Fruit fly (Drosophila melanogaster) whole organism, embryonic: ENCODE results near the gene ClC-a.

Experiments used
- Adf1 ChIP-seq: fragments of 200-800 bp; sonication (Bioruptor generic); IDR thresholded peaks from 2 replicates; pipeline ENCODE4 v1.3.6; 2022; ENCODE audit warnings: missing biosample characterization, missing genetic modification characterization
- Asciz ChIP-seq: fragments of 200-800 bp; sonication (Bioruptor generic); optimal IDR thresholded peaks from 2 replicates; lab custom pipeline; 2017; ENCODE audit warnings: missing biosample characterization, mild to moderate bottlenecking, missing genetic modification characterization, missing genetic modification reagents
- B-H2 ChIP-seq: fragments of 200-800 bp; sonication (Bioruptor generic); optimal IDR thresholded peaks from 2 replicates; lab custom pipeline; 2018; ENCODE audit warnings: missing biosample characterization, mild to moderate bottlenecking, missing genetic modification characterization
- CG10565 ChIP-seq: fragments of 200-800 bp; sonication (Bioruptor generic); optimal IDR thresholded peaks from 3 replicates; lab custom pipeline; 2016; ENCODE audit warnings: missing biosample characterization, mild to moderate bottlenecking, missing genetic modification characterization
- CG1233 ChIP-seq: fragments of 200-800 bp; sonication (Bioruptor generic); optimal IDR thresholded peaks from 4 replicates; lab custom pipeline; 2018; ENCODE audit warnings: missing biosample characterization, mild to moderate bottlenecking, missing genetic modification characterization
- CG16779 ChIP-seq: fragments of 200-800 bp; sonication (Bioruptor generic); IDR thresholded peaks from 2 replicates; pipeline ENCODE4 v1.3.6; 2022; ENCODE audit warnings: missing biosample characterization, missing genetic modification characterization
- CG17829 ChIP-seq: fragments of 200-800 bp; optimal IDR thresholded peaks from 2 replicates; lab custom pipeline; 2019; ENCODE audit warnings: missing biosample characterization, mild to moderate bottlenecking, missing genetic modification characterization, moderate library complexity
- CG31441 ChIP-seq: fragments of 200-800 bp; sonication (Bioruptor generic); IDR thresholded peaks from 2 replicates; pipeline ENCODE4 v1.3.6; 2022; ENCODE audit warnings: missing biosample characterization, missing genetic modification characterization
- CG3163 ChIP-seq: fragments of 200-800 bp; sonication (Bioruptor generic); optimal IDR thresholded peaks from 3 replicates; lab custom pipeline; 2016; ENCODE audit warnings: missing biosample characterization, missing genetic modification characterization
- CG33213 ChIP-seq: fragments of 200-800 bp; sonication (Bioruptor generic); optimal IDR thresholded peaks from 3 replicates; lab custom pipeline; 2016; ENCODE audit warnings: missing biosample characterization, missing genetic modification characterization
- CG33557 ChIP-seq: fragments of 200-800 bp; sonication (Bioruptor generic); optimal IDR thresholded peaks from 2 replicates; lab custom pipeline; 2019; ENCODE audit warnings: missing biosample characterization, mild to moderate bottlenecking, missing genetic modification characterization, moderate library complexity
- CG34376 ChIP-seq: fragments of 200-800 bp; sonication (Bioruptor generic); optimal IDR thresholded peaks from 2 replicates; lab custom pipeline; 2018; ENCODE audit warnings: missing biosample characterization, mild to moderate bottlenecking, missing genetic modification characterization
- CG5953 ChIP-seq: fragments of 200-800 bp; sonication (Bioruptor generic); IDR thresholded peaks from 2 replicates; pipeline ENCODE4 v1.3.6; 2022; ENCODE audit warnings: missing biosample characterization, missing genetic modification characterization
- CG6254 ChIP-seq: fragments of 200-800 bp; sonication (Bioruptor generic); optimal IDR thresholded peaks from 3 replicates; lab custom pipeline; 2017; ENCODE audit warnings: mild to moderate bottlenecking, missing biosample characterization, missing genetic modification reagents, missing genetic modification characterization
- CG7372 ChIP-seq: fragments of 200-800 bp; sonication (Bioruptor generic); IDR thresholded peaks from 2 replicates; pipeline ENCODE4 v1.3.6; 2022; ENCODE audit warnings: missing biosample characterization, missing genetic modification characterization
- CG7745 ChIP-seq: fragments of 200-800 bp; sonication (Bioruptor generic); optimal IDR thresholded peaks from 2 replicates; lab custom pipeline; 2018; ENCODE audit warnings: missing biosample characterization, mild to moderate bottlenecking, missing genetic modification characterization, moderate library complexity
- CG9932 ChIP-seq: fragments of 200-800 bp; sonication (Bioruptor generic); IDR thresholded peaks from 2 replicates; pipeline ENCODE4 v1.3.6; 2022; ENCODE audit warnings: missing biosample characterization, missing genetic modification characterization
- CoRest ChIP-seq: fragments of 200-800 bp; sonication (Bioruptor generic); optimal IDR thresholded peaks from 3 replicates; lab custom pipeline; 2018; ENCODE audit warnings: missing biosample characterization, mild to moderate bottlenecking, missing genetic modification characterization, moderate library complexity
- Dfd ChIP-seq, 2 experiments: fragments of >200 bp; optimal IDR thresholded peaks; 2 replicates each; lab custom pipeline; 2017; ENCODE audit warnings: missing biosample characterization in 2 of 2, missing genetic modification characterization in 2 of 2
- Ets97D ChIP-seq: fragments of 200-800 bp; sonication (Bioruptor generic); optimal IDR thresholded peaks from 3 replicates; lab custom pipeline; 2016; ENCODE audit warnings: missing biosample characterization, missing genetic modification characterization
- HLH54F ChIP-seq: fragments of 200-800 bp; sonication (Bioruptor generic); optimal IDR thresholded peaks from 3 replicates; lab custom pipeline; 2016; ENCODE audit warnings: missing biosample characterization, missing genetic modification characterization
- HmgZ ChIP-seq: fragments of 200-800 bp; sonication (Bioruptor generic); optimal IDR thresholded peaks from 2 replicates; lab custom pipeline; 2018; ENCODE audit warnings: missing biosample characterization, mild to moderate bottlenecking, missing genetic modification characterization
- MESR4 ChIP-seq: fragments of 200-800 bp; sonication (Bioruptor generic); optimal IDR thresholded peaks from 2 replicates; lab custom pipeline; 2018; ENCODE audit warnings: missing biosample characterization, mild to moderate bottlenecking, missing genetic modification characterization, moderate library complexity
- Med ChIP-seq: fragments of 200-800 bp; sonication (Bioruptor generic); peaks from one replicate; lab custom pipeline; 2016; ENCODE audit warnings: missing biosample characterization, missing genetic modification characterization, mild to moderate bottlenecking, inconsistent platforms, moderate library complexity
- Nf-YB ChIP-seq: fragments of 200-800 bp; sonication (Bioruptor generic); optimal IDR thresholded peaks from 3 replicates; lab custom pipeline; 2019; ENCODE audit warnings: missing biosample characterization, mild to moderate bottlenecking, missing genetic modification characterization, moderate library complexity
- Pdp1 ChIP-seq, 2 experiments: fragments of 200-800 bp; sonication (Bioruptor generic); optimal IDR thresholded peaks; 3 replicates each; lab custom pipeline; 2016; ENCODE audit warnings: missing biosample characterization in 2 of 2, missing genetic modification characterization in 2 of 2, mild to moderate bottlenecking in 1 of 2, moderate library complexity in 1 of 2
- Side ChIP-seq: fragments of 200-800 bp; sonication (Bioruptor generic); optimal IDR thresholded peaks from 2 replicates; lab custom pipeline; 2016; ENCODE audit warnings: missing biosample characterization, missing genetic modification characterization
- Sin3A ChIP-seq: fragments of >200 bp; optimal IDR thresholded peaks from 2 replicates; lab custom pipeline; 2018
- crol ChIP-seq: fragments of 200-800 bp; sonication (Bioruptor generic); IDR thresholded peaks from 2 replicates; pipeline ENCODE4 v1.3.6; 2022; ENCODE audit warnings: missing biosample characterization, missing genetic modification characterization
- crp ChIP-seq, 2 experiments: fragments of 200-800 bp; sonication (Bioruptor generic); optimal IDR thresholded peaks; 2 replicates in 1 of 2; 3 replicates in 1 of 2; lab custom pipeline; 2017; ENCODE audit warnings: missing biosample characterization in 2 of 2, missing genetic modification characterization in 2 of 2, mild to moderate bottlenecking in 1 of 2, moderate library complexity in 1 of 2
- cwo ChIP-seq: fragments of 200-800 bp; sonication (Bioruptor generic); optimal IDR thresholded peaks from 3 replicates; lab custom pipeline; 2017; ENCODE audit warnings: missing biosample characterization, missing genetic modification characterization, mild to moderate bottlenecking, moderate library complexity, missing genetic modification reagents
- gfzf ChIP-seq: fragments of 200-800 bp; sonication (Bioruptor generic); optimal IDR thresholded peaks from 2 replicates; lab custom pipeline; 2016; ENCODE audit warnings: missing biosample characterization, mild to moderate bottlenecking, missing genetic modification characterization, moderate library complexity
- mirr ChIP-seq: fragments of 200-800 bp; sonication (Bioruptor generic); optimal IDR thresholded peaks from 3 replicates; lab custom pipeline; 2018; ENCODE audit warnings: missing biosample characterization, mild to moderate bottlenecking, missing genetic modification characterization
- onecut ChIP-seq: fragments of 200-800 bp; sonication (Bioruptor generic); IDR thresholded peaks from 2 replicates; pipeline ENCODE4 v1.3.6; 2022; ENCODE audit warnings: missing biosample characterization, missing genetic modification characterization
- org-1 ChIP-seq: fragments of 200-800 bp; sonication (Bioruptor generic); optimal IDR thresholded peaks from 2 replicates; lab custom pipeline; 2017; ENCODE audit warnings: missing biosample characterization, missing genetic modification characterization
- sc ChIP-seq, 3 experiments: fragments of >200 bp in 2 of 3; fragments of 200-800 bp in 1 of 3; sonication (Bioruptor generic) in 1 of 3; optimal IDR thresholded peaks; 2 replicates in 2 of 3; 3 replicates in 1 of 3; lab custom pipeline; 2017; ENCODE audit warnings: mild to moderate bottlenecking in 1 of 3, missing biosample characterization in 1 of 3, missing genetic modification characterization in 1 of 3, missing genetic modification reagents in 1 of 3
- sens ChIP-seq: fragments of 200-800 bp; sonication (Bioruptor generic); peaks from one replicate; lab custom pipeline; 2016; ENCODE audit warnings: missing biosample characterization, missing genetic modification characterization
- slou ChIP-seq: fragments of 200-800 bp; sonication (Bioruptor generic); optimal IDR thresholded peaks from 3 replicates; lab custom pipeline; 2016; ENCODE audit warnings: missing biosample characterization, missing genetic modification characterization
- sr ChIP-seq: fragments of 200-800 bp; sonication (Bioruptor generic); IDR thresholded peaks from 3 replicates; pipeline ENCODE4 v1.3.6; 2022; ENCODE audit warnings: missing biosample characterization, missing genetic modification characterization
- zf30C ChIP-seq: fragments of 200-800 bp; sonication (Bioruptor generic); optimal IDR thresholded peaks from 3 replicates; lab custom pipeline; 2018; ENCODE audit warnings: missing biosample characterization, mild to moderate bottlenecking, missing genetic modification characterization

Gene ClC-a

dm6 chr3R:11758160-11758506, 54.9 kb downstream of the ClC-a start (continued):
- TF ChIP-seq CG33557 (GFP tag; lab: Kevin White, UChicago) (no peak), mirr (GFP tag; lab: Kevin White, UChicago) (peak; percentile 7), CG6254 (no peak), CoRest (no peak), CG5953 (no peak), Dfd (GFP tag; optimal IDR thresholded peaks at IDR 0.05; lab: Kevin White, UChicago) (no peak), CG34376 (GFP tag; lab: Kevin White, UChicago) (peak; percentile 35), Pdp1 (GFP tag; optimal IDR thresholded peaks at IDR 0.05; lab: Kevin White, UChicago) (peak in 1 of 2 experiments; percentile 60), Side (GFP tag; lab: Kevin White, UChicago) (no peak), org-1 (GFP tag; lab: Kevin White, UChicago) (no peak), CG7745 (tag; lab: Kevin White, UChicago) (no peak)

- TF ChIP-seq cwo (GFP tag; lab: Kevin White, UChicago) (peak; percentile 1), Adf1 (no peak), Pdp1 (GFP tag; optimal IDR thresholded peaks at IDR 0.05; lab: Kevin White, UChicago) (peak in 1 of 2 experiments; percentile 66), Med (peak; percentile 9), sr (peak; percentile 74; the same call in 2 of the 3 replicates), MESR4 (GFP tag; lab: Kevin White, UChicago) (no peak)
Measured at dm6 chr3R:11757197-11757856, 55.7 kb downstream of the ClC-a start.

- 0 out of 2 replicates have a peak, but pooled peaks have one; percentile 11 for TF ChIP-seq CG16779 (GFP tag; lab: Robert Waterston, UW)
- no peak for TF ChIP-seq slou
- TF ChIP-seq Med: peak; percentile 56
- TF ChIP-seq, all 482 proteins: peak for 2
Measured at dm6 chr3R:11756762-11757161, 56.2 kb downstream of the ClC-a start.

dm6 chr3R:11751756-11752155, 61.3 kb downstream of the ClC-a start:
- TF ChIP-seq CG1233 (GFP tag; lab: Kevin White, UChicago): no peak
- no peak for TF ChIP-seq CG31441
- peak; percentile 6 for TF ChIP-seq zf30C (GFP tag; lab: Kevin White, UChicago)
- no peak for TF ChIP-seq CG10565 (GFP tag; lab: Kevin White, UChicago)
- TF ChIP-seq sc (optimal IDR thresholded peaks at IDR 0.05; lab: Kevin White, UChicago): no peak
- no peak for TF ChIP-seq sc (GFP tag; optimal IDR thresholded peaks at IDR 0.05; lab: Kevin White, UChicago)
- TF ChIP-seq Med: peak; percentile 13
- no peak for TF ChIP-seq Asciz
- TF ChIP-seq B-H2 (GFP tag; lab: Kevin White, UChicago): no peak
- TF ChIP-seq sens (GFP tag; lab: Kevin White, UChicago): peak; percentile 70

- TF ChIP-seq Med: peak; percentile 21
- TF ChIP-seq Ets97D (GFP tag; lab: Kevin White, UChicago): no peak
Measured at dm6 chr3R:11750294-11750432, 62.8 kb downstream of the ClC-a start, which contains the start of gene CG43062. Gene CG43062 (plus strand): TSS chr3R:11750333.

- peak; percentile 73 for TF ChIP-seq crol (GFP tag; lab: Robert Waterston, UW)
- peak; percentile 66 for TF ChIP-seq Sin3A (lab: Kevin White, UChicago)
- TF ChIP-seq CG33213: peak; percentile 0
- TF ChIP-seq CG9932: 0 out of 2 replicates have a peak, but pooled peaks have one; percentile 10
- TF ChIP-seq HmgZ (tag; lab: Kevin White, UChicago): peak; percentile 45
- peak; percentile 73 for TF ChIP-seq gfzf
- no peak for TF ChIP-seq onecut
- peak; percentile 27 to 82 for TF ChIP-seq crp (GFP tag; optimal IDR thresholded peaks at IDR 0.05; lab: Kevin White, UChicago)
- no peak for TF ChIP-seq CG17829 (tag; lab: Kevin White, UChicago)
- no peak for TF ChIP-seq CG7372
- TF ChIP-seq CG3163: no peak
- peak; percentile 68 for TF ChIP-seq Nf-YB (GFP tag; lab: Kevin White, UChicago)
- TF ChIP-seq HLH54F (GFP tag; lab: Kevin White, UChicago): no peak
Measured at dm6 chr3R:11749297-11750293, 63.4 kb downstream of the ClC-a start, which contains the start of gene CG6923. Gene CG6923 (minus strand): TSS chr3R:11750029.
